Worm (Caenorhabditis elegans): ENCODE measurements around the gene efn-2.

- TF ChIP-seq nhr-11 (tag; optimal IDR thresholded peaks at IDR 0.05) = no peak
- no peak for TF ChIP-seq ama-1 (optimal IDR thresholded peaks at IDR 0.05)
- no peak for TF ChIP-seq ceh-48 (tag; optimal IDR thresholded peaks at IDR 0.05)
- TF ChIP-seq unc-55 (GFP tag; optimal IDR thresholded peaks at IDR 0.05) = no peak
Observed at ce11 chrIV:10590649-10591048, 14.5 kb downstream of the efn-2 start, which contains the start of the genes C43F9.5 and nkb-2.

Measured in whole organism, late embryonic.